Worm (Caenorhabditis elegans): ENCODE results near the gene ZK354.6.
A peak's percentile ranks its signal among the peaks of the same experiment; 100 is the strongest.

ZK354.6 gene

DNA sequence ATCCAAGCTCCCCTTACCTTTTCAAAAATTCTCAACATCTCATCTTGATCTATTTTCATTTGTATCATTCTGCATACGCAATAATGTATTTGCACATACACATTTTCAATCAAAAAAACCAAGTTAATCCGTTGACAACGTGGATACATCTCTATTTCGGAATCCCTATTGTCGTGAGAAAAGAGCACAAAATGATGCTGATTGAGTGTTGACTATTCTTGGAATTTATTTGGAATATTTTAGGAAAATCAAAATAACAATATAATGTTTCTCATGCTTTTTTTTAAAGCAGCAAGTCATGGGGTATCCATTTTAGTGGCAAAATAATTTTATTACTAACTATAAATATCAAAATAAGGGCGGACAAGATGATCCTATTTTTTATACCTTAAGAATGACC is 15.9 kb downstream of the ZK354.6 start:
- no peak for TF ChIP-seq pros-1 (tag; optimal IDR thresholded peaks at IDR 0.05)
- no peak for TF ChIP-seq pqm-1 (tag; optimal IDR thresholded peaks at IDR 0.05)
- no peak for TF ChIP-seq hlh-15 (tag; optimal IDR thresholded peaks at IDR 0.05)
- TF ChIP-seq rnt-1 (tag; optimal IDR thresholded peaks at IDR 0.05), result no peak

DNA sequence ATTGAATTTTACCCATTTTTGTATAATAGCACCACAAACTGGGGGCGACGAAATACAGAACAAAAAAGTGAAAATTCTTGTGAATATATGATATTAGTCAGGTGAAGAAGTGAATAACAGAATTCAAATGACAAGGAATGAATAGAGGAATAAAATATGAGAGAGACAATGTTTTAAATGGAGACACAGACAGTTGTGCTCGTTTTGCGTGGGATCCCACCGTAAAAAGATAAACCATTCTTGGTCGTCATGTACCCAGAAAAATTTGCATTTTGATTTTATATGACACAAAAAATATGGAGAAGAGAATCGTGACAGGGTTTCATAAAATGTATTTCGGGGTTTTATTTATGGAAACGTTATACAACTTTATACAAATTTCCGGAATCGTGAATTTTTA is 19.6 kb downstream of the ZK354.6 start, which contains the start of gene F36H12.17:
TSS of gene F36H12.17 (minus strand) at position 101 of the 400 bp plus-strand sequence.
- TF ChIP-seq C08G9.2 (tag; optimal IDR thresholded peaks at IDR 0.05) (no peak), pat-9 (tag; optimal IDR thresholded peaks at IDR 0.05) (no peak), ceh-2 (tag; optimal IDR thresholded peaks at IDR 0.05) (no peak), ceh-30 (tag; optimal IDR thresholded peaks at IDR 0.05) (no peak), T23F11.4 (GFP tag; optimal IDR thresholded peaks at IDR 0.05) (no peak), ref-2 (tag; optimal IDR thresholded peaks at IDR 0.05) (no peak), eyg-1 (tag; optimal IDR thresholded peaks at IDR 0.05) (no peak), K09A11.1 (tag; optimal IDR thresholded peaks at IDR 0.05; ENCODE audit: insufficient read depth) (no peak), unc-86 (tag; optimal IDR thresholded peaks at IDR 0.05) (no peak), odd-2 (tag; optimal IDR thresholded peaks at IDR 0.05) (no peak), ceh-22 (tag; optimal IDR thresholded peaks at IDR 0.05) (no peak), elt-2 (tag; optimal IDR thresholded peaks at IDR 0.05) (no peak), hlh-30 (tag; optimal IDR thresholded peaks at IDR 0.05; ENCODE audit: insufficient read depth) (no peak), ceh-18 (tag; optimal IDR thresholded peaks at IDR 0.05) (no peak), elt-4 (tag; optimal IDR thresholded peaks at IDR 0.05) (no peak), fkh-10 (GFP tag; optimal IDR thresholded peaks at IDR 0.05) (no peak), madf-2 (tag; optimal IDR thresholded peaks at IDR 0.05) (no peak), ceh-31 (tag; optimal IDR thresholded peaks at IDR 0.05) (no peak), nhr-232 (tag; optimal IDR thresholded peaks at IDR 0.05) (no peak)

DNA sequence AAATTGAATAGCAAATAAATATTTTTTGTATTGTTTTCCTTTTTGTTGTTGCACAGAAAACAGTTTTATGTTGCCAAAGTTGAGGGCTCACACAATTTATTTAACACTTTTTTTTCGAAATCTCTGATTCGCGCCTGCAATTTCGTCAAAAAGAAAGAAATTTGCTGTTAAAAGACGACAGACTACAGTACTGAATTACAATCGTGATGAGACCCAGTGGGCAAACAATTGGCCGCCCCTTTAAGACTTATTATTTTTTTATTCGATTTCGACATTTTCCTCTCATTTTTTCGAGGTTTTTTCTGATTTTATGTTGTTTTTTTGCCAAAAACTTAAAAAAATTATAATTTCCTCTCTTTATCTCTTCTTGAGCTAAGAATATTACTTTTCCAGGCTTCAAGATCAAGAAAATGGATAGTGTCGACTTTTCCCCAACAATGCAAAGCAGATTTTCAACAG is 23.2 kb downstream of the ZK354.6 start, which contains the start of gene slfl-4:
TSS of gene slfl-4 (plus strand) at position 409 of the 459 bp plus-strand sequence.
- TF ChIP-seq gmeb-2 (tag; optimal IDR thresholded peaks at IDR 0.05) (no peak), dmd-4 (tag; optimal IDR thresholded peaks at IDR 0.05; ENCODE audit: borderline replicate concordance) (no peak), nhr-11 (tag; optimal IDR thresholded peaks at IDR 0.05) (no peak), rnt-1 (tag; optimal IDR thresholded peaks at IDR 0.05) (no peak), unc-42 (tag; optimal IDR thresholded peaks at IDR 0.05) (no peak), elt-2 (tag; optimal IDR thresholded peaks at IDR 0.05) (no peak), hlh-8 (tag; optimal IDR thresholded peaks at IDR 0.05) (no peak), C38D4.7 (GFP tag; optimal IDR thresholded peaks at IDR 0.05) (no peak)

DNA sequence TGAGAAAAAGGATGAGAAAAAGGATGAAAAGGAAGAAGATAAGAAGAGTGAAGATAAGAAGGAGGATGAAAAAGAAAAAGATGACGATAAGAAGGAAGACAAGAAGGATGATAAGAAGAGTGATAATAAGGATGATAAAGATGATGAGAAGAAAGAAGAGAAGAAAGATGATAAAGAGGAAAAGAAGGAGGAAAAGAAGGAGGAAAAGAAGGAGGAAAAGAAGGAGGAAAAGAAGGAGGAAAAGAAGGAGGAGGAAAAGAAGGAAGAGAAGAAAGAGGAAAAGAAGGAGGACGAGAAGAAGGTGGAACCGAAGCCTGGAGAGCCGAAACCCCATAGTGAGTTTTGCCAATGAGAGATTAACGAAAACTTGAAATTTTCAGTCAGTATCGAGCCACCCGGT is 24.0 kb downstream of the ZK354.6 start:
- peak; percentile 70 for TF ChIP-seq elt-2 (tag; optimal IDR thresholded peaks at IDR 0.05)
- TF ChIP-seq hlh-13 (GFP tag; optimal IDR thresholded peaks at IDR 0.05), result no peak
- TF ChIP-seq T23F11.4 (GFP tag; optimal IDR thresholded peaks at IDR 0.05), result no peak
- no peak for TF ChIP-seq ceh-18 (tag; optimal IDR thresholded peaks at IDR 0.05)
- TF ChIP-seq ets-4 (tag; optimal IDR thresholded peaks at IDR 0.05), result no peak
- no peak for TF ChIP-seq C38D4.7 (GFP tag; optimal IDR thresholded peaks at IDR 0.05)
- TF ChIP-seq ceh-45 (GFP tag; IDR thresholded peaks at IDR 0.05), result no peak

DNA sequence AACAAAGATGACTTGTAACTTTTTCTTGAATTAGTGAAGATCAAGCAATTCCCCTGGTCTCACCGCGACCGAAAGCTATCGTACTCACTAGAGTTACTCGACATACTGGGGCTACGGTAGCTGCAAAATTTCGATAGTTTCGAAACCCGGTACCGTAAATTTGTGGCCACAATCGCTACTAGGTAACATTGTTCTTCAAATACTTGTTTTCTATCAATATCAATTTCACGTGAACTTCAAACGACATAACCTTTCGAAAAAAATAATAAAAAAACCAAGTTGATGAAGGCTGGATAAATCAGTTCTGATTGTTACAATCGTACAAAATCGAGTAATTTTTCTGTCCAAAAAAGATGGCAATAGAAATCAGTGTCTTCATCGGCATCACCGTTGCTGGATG is 24.8 kb downstream of the ZK354.6 start, which contains the start of gene F36H12.3:
TSS of gene F36H12.3 (plus strand) at position 301 of the 400 bp plus-strand sequence.
- TF ChIP-seq rnt-1 (tag; optimal IDR thresholded peaks at IDR 0.05) (no peak), ceh-24 (tag; optimal IDR thresholded peaks at IDR 0.05) (no peak), fkh-10 (GFP tag; optimal IDR thresholded peaks at IDR 0.05) (no peak), unc-3 (GFP tag; conservative IDR thresholded peaks at IDR 0.05) (no peak), unc-3 (tag; optimal IDR thresholded peaks at IDR 0.05) (no peak), K02D7.2 (tag; optimal IDR thresholded peaks at IDR 0.05) (no peak), ceh-18 (tag; optimal IDR thresholded peaks at IDR 0.05) (no peak)
